Worm (Caenorhabditis elegans) whole organism, dauer: Measurements from ENCODE around the gene dsb-3.

Experiments
- unc-62 ChIP-seq: sonication (generic microtip); optimal IDR thresholded peaks from 2 replicates; lab custom pipeline; 2017; ENCODE audit warnings: missing biosample characterization, missing genetic modification reagents, missing genetic modification characterization

dsb-3 gene

ce11 chrIV:7775725-7776124 is 16.3 kb upstream of the dsb-3 start, which contains the start of gene swd-2.1:
Gene swd-2.1, plus strand, starts transcription at chrIV:7776025.
- TF ChIP-seq unc-62 (GFP tag; lab: Kevin White, UChicago) = no peak

DNA sequence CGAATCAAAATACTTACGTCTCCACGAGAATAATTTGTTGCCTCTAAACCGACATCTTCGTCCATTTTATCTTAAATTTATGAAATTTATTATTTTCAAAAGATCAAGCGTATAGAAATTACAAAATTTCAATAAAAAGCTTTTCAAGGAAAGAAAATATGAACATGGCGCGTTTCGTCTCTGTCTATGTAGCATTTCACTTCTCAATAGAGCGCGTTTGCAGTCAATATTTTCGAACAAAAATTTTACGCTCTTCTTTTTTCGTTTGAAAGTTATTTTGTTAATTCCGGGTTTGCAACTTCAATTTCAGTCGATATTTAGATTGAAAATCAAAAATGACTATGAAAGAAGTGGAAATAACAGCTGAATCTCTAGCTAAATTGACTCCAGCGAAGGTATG is 14.8 kb upstream of the dsb-3 start, which contains the start of the genes hcf-1 and swd-2.2:
Gene hcf-1, minus strand, starts transcription at position 70 of the 400 bp plus-strand sequence.
Gene swd-2.2, plus strand, starts transcription at position 206 of the 400 bp plus-strand sequence.
- no peak for TF ChIP-seq unc-62 (GFP tag; lab: Kevin White, UChicago)

DNA sequence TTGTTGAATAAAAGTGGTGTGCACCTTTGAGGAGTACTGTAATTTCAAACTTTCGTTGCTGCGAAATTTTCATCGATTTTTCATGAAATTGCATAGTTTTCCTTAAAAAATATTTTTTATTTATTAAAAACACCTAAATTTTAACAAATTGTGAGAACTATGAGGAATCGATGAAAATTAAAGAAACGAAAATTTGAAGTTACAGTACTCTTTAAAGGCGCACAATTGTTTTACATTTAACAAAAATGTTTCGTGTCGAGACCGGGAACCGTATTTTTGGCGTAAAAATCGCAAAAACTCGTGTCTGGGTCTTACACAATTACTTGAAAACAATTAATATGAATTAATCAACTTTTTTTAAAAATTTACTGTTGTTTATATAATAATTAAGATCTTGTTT is 10.7 kb upstream of the dsb-3 start, which contains the start of gene rdl-1:
Gene rdl-1, minus strand, starts transcription at position 101 of the 400 bp plus-strand sequence.
- TF ChIP-seq unc-62 (GFP tag; lab: Kevin White, UChicago) = no peak

DNA sequence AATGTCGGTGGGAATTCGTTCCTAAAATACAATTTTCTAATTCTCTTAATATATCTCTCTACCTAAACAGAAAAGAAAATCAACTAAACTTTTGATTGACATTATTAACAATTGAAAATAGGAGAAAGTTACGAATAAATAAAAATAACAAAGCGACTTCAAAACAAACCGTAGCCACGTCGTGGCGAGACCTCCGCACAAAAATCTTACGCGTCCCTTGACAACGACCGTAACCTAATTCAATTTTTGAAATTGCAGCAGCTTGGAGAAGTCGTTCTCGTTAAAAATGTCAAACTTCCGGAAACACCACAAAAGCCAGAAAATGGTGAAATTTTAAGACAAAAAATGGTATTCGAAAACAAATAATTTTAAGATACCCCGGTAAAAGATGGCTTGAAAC is 4.9 kb upstream of the dsb-3 start:
- TF ChIP-seq unc-62 (GFP tag; lab: Kevin White, UChicago) = no peak

ce11 chrIV:7763748-7764147 is 4.3 kb upstream of the dsb-3 start, which contains the start of the genes C46A5.6 and C46A5.1:
Gene C46A5.6, minus strand, starts transcription at chrIV:7763848.
Gene C46A5.1, plus strand, starts transcription at chrIV:7763931.
- TF ChIP-seq unc-62 (GFP tag; lab: Kevin White, UChicago) = no peak

ce11 chrIV:7760117-7760516 is 690 bp upstream of the dsb-3 start, which contains the start of gene del-7:
Gene del-7, plus strand, starts transcription at chrIV:7760417.
- no peak for TF ChIP-seq unc-62 (GFP tag; lab: Kevin White, UChicago)

- no peak for TF ChIP-seq unc-62 (GFP tag; lab: Kevin White, UChicago)
These were observed 2.2 kb downstream of the dsb-3 start, which contains the start of gene C46A5.4 for ce11 chrIV:7757245-7757644. Gene C46A5.4, minus strand, starts transcription at chrIV:7757345.

ce11 chrIV:7754114-7754513 is 5.3 kb downstream of the dsb-3 start:
- TF ChIP-seq unc-62 (GFP tag; lab: Kevin White, UChicago) = no peak

ce11 chrIV:7753108-7753507 is 6.3 kb downstream of the dsb-3 start, which contains the start of gene col-14:
Gene col-14, plus strand, starts transcription at chrIV:7753408.
- TF ChIP-seq unc-62 (GFP tag; lab: Kevin White, UChicago) = no peak

ce11 chrIV:7747838-7748237 is 11.6 kb downstream of the dsb-3 start, which contains the start of gene klo-1:
Gene klo-1, minus strand, starts transcription at chrIV:7748225.
- no peak for TF ChIP-seq unc-62 (GFP tag; lab: Kevin White, UChicago)

- no peak for TF ChIP-seq unc-62 (GFP tag; lab: Kevin White, UChicago)
These were observed 15.9 kb downstream of the dsb-3 start, which contains the start of gene npr-35 for ce11 chrIV:7743539-7743938. Gene npr-35, plus strand, starts transcription at chrIV:7743839.

- TF ChIP-seq unc-62 (GFP tag; lab: Kevin White, UChicago) = no peak
These were observed 22.8 kb downstream of the dsb-3 start for ce11 chrIV:7736616-7737015.

DNA sequence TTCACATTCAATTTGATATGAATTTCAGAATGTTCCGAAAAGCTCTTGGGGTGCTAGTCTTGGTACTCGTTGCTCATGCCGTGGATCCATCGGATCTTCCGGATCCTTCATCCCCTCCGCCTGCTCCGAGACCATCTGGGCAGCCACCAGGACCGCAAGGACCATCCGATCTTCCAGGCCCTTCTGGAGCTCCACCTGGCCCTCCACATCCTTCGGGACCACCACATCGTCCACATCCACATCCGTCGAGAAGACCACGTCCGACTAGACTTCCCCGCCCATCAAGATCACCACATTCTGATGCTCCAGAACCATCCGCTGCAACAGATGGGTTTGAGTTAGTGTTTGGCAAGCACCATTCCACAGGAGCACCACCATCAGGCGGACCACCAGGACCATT is 24.8 kb downstream of the dsb-3 start, which contains the start of gene clx-1:
Gene clx-1, plus strand, starts transcription at position 30 of the 400 bp plus-strand sequence.
- TF ChIP-seq unc-62 (GFP tag; lab: Kevin White, UChicago) = no peak

- no peak for TF ChIP-seq unc-62 (GFP tag; lab: Kevin White, UChicago)
These were observed 25.3 kb downstream of the dsb-3 start for ce11 chrIV:7734173-7734572.

DNA sequence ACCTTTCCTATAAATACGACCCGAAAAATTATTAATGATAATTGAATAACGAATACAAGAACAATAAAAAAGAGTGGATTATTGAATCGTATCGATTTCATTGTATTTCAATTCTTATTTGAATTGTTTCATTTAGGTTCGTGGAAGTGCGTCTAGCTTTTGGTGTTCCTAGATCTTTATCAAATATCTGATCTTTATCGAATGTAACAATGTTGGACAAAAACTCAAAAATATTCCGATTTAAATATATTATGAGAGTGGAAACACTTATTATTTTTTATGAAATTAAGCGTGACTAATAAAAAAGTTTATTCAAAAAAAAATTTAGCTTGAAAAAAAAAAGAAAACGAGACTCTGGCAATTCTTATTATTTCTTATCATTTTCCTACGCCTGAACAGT is 27.5 kb downstream of the dsb-3 start, which contains the start of the genes C50F7.9 and C50F7.3:
Gene C50F7.9, minus strand, starts transcription at position 101 of the 400 bp plus-strand sequence.
Gene C50F7.3, plus strand, starts transcription at position 370 of the 400 bp plus-strand sequence.
- TF ChIP-seq unc-62 (GFP tag; lab: Kevin White, UChicago) = no peak

DNA sequence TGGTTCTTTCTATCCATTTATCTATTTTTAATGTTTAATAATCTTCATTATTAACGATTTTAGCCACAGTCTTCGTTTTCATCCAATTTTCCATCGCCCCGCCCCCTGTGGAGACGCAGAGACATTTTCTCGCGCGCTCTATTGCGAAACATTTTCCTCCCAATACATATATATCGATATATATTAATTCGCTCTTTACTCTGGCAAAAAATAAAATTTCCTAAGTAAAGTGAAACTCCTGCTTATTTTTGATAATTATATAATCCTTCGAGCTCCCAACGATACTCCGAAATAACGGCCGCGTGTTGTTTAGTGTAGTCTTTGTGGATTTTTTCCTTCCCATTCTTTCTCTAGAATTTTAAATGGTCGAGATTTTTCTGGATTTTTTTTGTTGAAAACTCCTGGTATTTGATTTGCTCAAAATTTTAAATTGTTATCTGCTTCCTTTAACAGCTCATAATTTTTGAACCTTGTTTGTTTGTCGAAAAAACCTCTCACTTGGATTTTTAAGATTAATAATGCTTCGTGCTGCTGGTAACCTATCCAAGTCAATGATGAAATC is 30.9 kb downstream of the dsb-3 start, which contains the start of gene sucg-1:
Gene sucg-1, plus strand, starts transcription at position 512 of the 562 bp plus-strand sequence.
- TF ChIP-seq unc-62 (GFP tag; lab: Kevin White, UChicago) = no peak
